Worm (Caenorhabditis elegans) whole organism, young adult: ENCODE measurements around the gene ogt-1.
A peak's percentile ranks its signal among the peaks of the same experiment; 100 is the strongest.

Source experiments
- B0019.2 ChIP-seq: fragments of 200-800 bp; sonication (Bioruptor generic); conservative IDR thresholded peaks from 2 replicates; pipeline ENCODE4 v1.3.6; 2022; ENCODE audit warnings: missing genetic modification reagents, missing genetic modification characterization, missing compliant biosample characterization
- B0035.1 ChIP-seq: sonication (generic microtip); optimal IDR thresholded peaks from 2 replicates; lab custom pipeline; 2016; ENCODE audit warnings: missing genetic modification characterization, mild to moderate bottlenecking, missing compliant biosample characterization, missing genotype, missing genetic modification reagents
- F52B5.7 ChIP-seq: sonication (generic microtip); optimal IDR thresholded peaks from 2 replicates; lab custom pipeline; 2016; ENCODE audit warnings: mild to moderate bottlenecking, missing genetic modification characterization, missing compliant biosample characterization
- F57A8.1 ChIP-seq: fragments of 200-800 bp; sonication (Bioruptor generic); optimal IDR thresholded peaks from 2 replicates; lab custom pipeline; 2018; ENCODE audit warnings: mild to moderate bottlenecking, missing genetic modification characterization, moderate library complexity, missing compliant biosample characterization
- K11D2.4 ChIP-seq: fragments of 200-800 bp; sonication (Bioruptor generic); IDR thresholded peaks from 2 replicates; pipeline ENCODE4 v1.3.6; 2022; ENCODE audit warnings: missing genetic modification reagents, missing genetic modification characterization, missing compliant biosample characterization
- T07F8.4 ChIP-seq: sonication (generic microtip); optimal IDR thresholded peaks from 2 replicates; lab custom pipeline; 2016; ENCODE audit warnings: mild to moderate bottlenecking, missing genetic modification characterization, moderate library complexity, missing compliant biosample characterization
- Y53F4B.3 ChIP-seq: fragments of 200-800 bp; sonication (Bioruptor generic); IDR thresholded peaks from 2 replicates; pipeline ENCODE4 v1.3.6; 2022; ENCODE audit warnings: missing genetic modification reagents, missing genetic modification characterization, missing compliant biosample characterization
- Y53G8AR.9 ChIP-seq: fragments of 200-800 bp; sonication (Bioruptor generic); conservative IDR thresholded peaks from 2 replicates; pipeline ENCODE4 v1.3.6; 2022; ENCODE audit warnings: missing genetic modification reagents, missing genetic modification characterization, missing compliant biosample characterization
- ama-1 ChIP-seq, 3 experiments: fragments of 150-350 bp in 1 of 3; sonication (generic microtip) in 2 of 3; optimal IDR thresholded peaks; 2 replicates each; lab custom pipeline; 2014 to 2018; ENCODE audit warnings: missing biosample characterization in 2 of 3, missing genetic modification characterization in 2 of 3, missing genetic modification reagents in 2 of 3
- aptf-3 ChIP-seq: fragments of 200-800 bp; sonication (Bioruptor generic); IDR thresholded peaks from 2 replicates; pipeline ENCODE4 v1.3.6; 2022; ENCODE audit warnings: missing genetic modification characterization, missing compliant biosample characterization
- athp-1 ChIP-seq: sonication (generic microtip); optimal IDR thresholded peaks from 2 replicates; lab custom pipeline; 2017; ENCODE audit warnings: mild to moderate bottlenecking, missing genetic modification characterization, missing compliant biosample characterization
- attf-3 ChIP-seq: fragments of 200-800 bp; sonication (Bioruptor generic); conservative IDR thresholded peaks from 2 replicates; pipeline ENCODE4 v1.3.6; 2022; ENCODE audit warnings: missing genetic modification reagents, missing genetic modification characterization, missing compliant biosample characterization
- attf-6 ChIP-seq: fragments of 200-800 bp; sonication (Bioruptor generic); IDR thresholded peaks from 2 replicates; pipeline ENCODE4 v1.3.6; 2022; ENCODE audit warnings: missing genetic modification reagents, missing genetic modification characterization, missing compliant biosample characterization
- cebp-1 ChIP-seq, 2 experiments: fragments of 200-800 bp in 1 of 2; sonication (Bioruptor generic) in 1 of 2; sonication (generic microtip) in 1 of 2; IDR thresholded peaks in 1 of 2; optimal IDR thresholded peaks in 1 of 2; 2 replicates each; pipeline versions ENCODE4 v1.3.6 to Lab custom; 2017 to 2022; ENCODE audit warnings: missing compliant biosample characterization in 2 of 2, missing genetic modification characterization in 2 of 2, mild to moderate bottlenecking in 1 of 2, missing genetic modification reagents in 1 of 2, moderate library complexity in 1 of 2
- ceh-100 ChIP-seq: fragments of 200-800 bp; sonication (Bioruptor generic); IDR thresholded peaks from 2 replicates; pipeline ENCODE4 v1.3.6; 2022; ENCODE audit warnings: missing genetic modification reagents, missing genetic modification characterization, missing compliant biosample characterization
- ceh-27 ChIP-seq: fragments of 200-800 bp; sonication (Bioruptor generic); optimal IDR thresholded peaks from 2 replicates; lab custom pipeline; 2018; ENCODE audit warnings: mild to moderate bottlenecking, missing genetic modification characterization, moderate library complexity, missing compliant biosample characterization
- ceh-40 ChIP-seq: fragments of 200-800 bp; sonication (Bioruptor generic); IDR thresholded peaks from 2 replicates; pipeline ENCODE4 v1.3.6; 2022; ENCODE audit warnings: missing genetic modification characterization, missing compliant biosample characterization
- dox-1 ChIP-seq: fragments of 200-800 bp; sonication (Bioruptor generic); IDR thresholded peaks from 2 replicates; pipeline ENCODE4 v1.3.6; 2022; ENCODE audit warnings: missing genetic modification reagents, missing genetic modification characterization, missing compliant biosample characterization
- efl-1 ChIP-seq: fragments of 150-350 bp; optimal IDR thresholded peaks from 2 replicates; lab custom pipeline; 2014; ENCODE audit warnings: missing biosample characterization, missing genetic modification reagents, missing genetic modification characterization
- egrh-3 ChIP-seq: fragments of 200-800 bp; sonication (Bioruptor generic); IDR thresholded peaks from 2 replicates; pipeline ENCODE4 v1.3.6; 2022; ENCODE audit warnings: missing genetic modification reagents, missing genetic modification characterization, missing compliant biosample characterization
- him-1 ChIP-seq: sonication (generic microtip); optimal IDR thresholded peaks from 2 replicates; lab custom pipeline; 2016; ENCODE audit warnings: missing genotype, missing genetic modification reagents, missing genetic modification characterization, missing compliant biosample characterization
- lag-1 ChIP-seq: fragments of 200-800 bp; sonication (Bioruptor generic); IDR thresholded peaks from 2 replicates; pipeline ENCODE4 v1.3.6; 2022; ENCODE audit warnings: missing genetic modification reagents, missing genetic modification characterization, missing compliant biosample characterization
- let-607 ChIP-seq, 2 experiments: fragments of 200-800 bp in 1 of 2; sonication (Bioruptor generic) in 1 of 2; sonication (generic microtip) in 1 of 2; optimal IDR thresholded peaks; 2 replicates each; lab custom pipeline; 2016 to 2018; ENCODE audit warnings: mild to moderate bottlenecking in 2 of 2, missing compliant biosample characterization in 2 of 2, missing genetic modification characterization in 2 of 2, moderate library complexity in 2 of 2, missing genotype in 1 of 2
- lin-35 ChIP-seq, 3 experiments: fragments of 150-350 bp in 2 of 3; sonication (generic microtip) in 1 of 3; optimal IDR thresholded peaks; 2 replicates each; lab custom pipeline; 2014 to 2018; ENCODE audit warnings: missing biosample characterization in 3 of 3, missing genetic modification characterization in 3 of 3, missing genetic modification reagents in 3 of 3
- lin-54 ChIP-seq: fragments of 200-800 bp; sonication (Bioruptor generic); optimal IDR thresholded peaks from 2 replicates; lab custom pipeline; 2018; ENCODE audit warnings: mild to moderate bottlenecking, missing genetic modification characterization, missing compliant biosample characterization
- lsl-1 ChIP-seq: fragments of 200-800 bp; sonication (Bioruptor generic); optimal IDR thresholded peaks from 2 replicates; lab custom pipeline; 2018; ENCODE audit warnings: mild to moderate bottlenecking, missing genetic modification characterization, moderate library complexity, missing compliant biosample characterization
- madf-6 ChIP-seq: fragments of 200-800 bp; sonication (Bioruptor generic); IDR thresholded peaks from 2 replicates; pipeline ENCODE4 v1.3.6; 2022; ENCODE audit warnings: missing genetic modification reagents, missing genetic modification characterization, missing compliant biosample characterization
- mcd-1 ChIP-seq: fragments of 200-800 bp; sonication (Bioruptor generic); IDR thresholded peaks from 2 replicates; pipeline ENCODE4 v1.3.6; 2022; ENCODE audit warnings: missing genetic modification reagents, missing genetic modification characterization, missing compliant biosample characterization
- mes-4 ChIP-seq: sonication (generic microtip); optimal IDR thresholded peaks from 2 replicates; lab custom pipeline; 2016; ENCODE audit warnings: missing genotype, missing genetic modification characterization, missing compliant biosample characterization
- nfya-2 ChIP-seq: fragments of 200-800 bp; sonication (Bioruptor generic); IDR thresholded peaks from 2 replicates; pipeline ENCODE4 v1.3.6; 2022; ENCODE audit warnings: missing genetic modification reagents, missing genetic modification characterization, missing compliant biosample characterization
- nhr-27 ChIP-seq: fragments of 200-800 bp; sonication (Bioruptor generic); optimal IDR thresholded peaks from 2 replicates; lab custom pipeline; 2018; ENCODE audit warnings: mild to moderate bottlenecking, missing genetic modification characterization, moderate library complexity, missing compliant biosample characterization
- nhr-90 ChIP-seq: sonication (generic microtip); optimal IDR thresholded peaks from 2 replicates; lab custom pipeline; 2016; ENCODE audit warnings: missing genotype, mild to moderate bottlenecking, missing genetic modification characterization, missing compliant biosample characterization
- pha-4 ChIP-seq: fragments of 150-350 bp; sonication (generic microtip); optimal IDR thresholded peaks from 2 replicates; lab custom pipeline; 2014; ENCODE audit warnings: missing biosample characterization, missing genetic modification reagents, missing genetic modification characterization
- rec-8 ChIP-seq, 2 experiments: sonication (generic microtip); optimal IDR thresholded peaks; 2 replicates each; lab custom pipeline; 2016; ENCODE audit warnings: mild to moderate bottlenecking in 2 of 2, missing genetic modification characterization in 2 of 2, missing genetic modification reagents in 2 of 2, missing genotype in 2 of 2, missing biosample characterization in 1 of 2, missing compliant biosample characterization in 1 of 2, moderate library complexity in 1 of 2
- rpc-1 ChIP-seq, 2 experiments: fragments of 150-350 bp in 1 of 2; sonication (generic microtip) in 1 of 2; optimal IDR thresholded peaks; 2 replicates each; lab custom pipeline; 2014 to 2018; ENCODE audit warnings: missing biosample characterization in 1 of 2, missing genetic modification characterization in 1 of 2, missing genetic modification reagents in 1 of 2, missing genotype in 1 of 2
- sea-2 ChIP-seq: fragments of 200-800 bp; sonication (Bioruptor generic); IDR thresholded peaks from 2 replicates; pipeline ENCODE4 v1.3.6; 2022; ENCODE audit warnings: missing genetic modification characterization, missing compliant biosample characterization
- snpc-1.3 ChIP-seq: sonication (generic microtip); optimal IDR thresholded peaks from 2 replicates; lab custom pipeline; 2017; ENCODE audit warnings: missing genetic modification characterization, mild to moderate bottlenecking, missing compliant biosample characterization, antibody characterized with exemption, moderate library complexity, missing genotype, missing genetic modification reagents; ENCODE audit not compliant: insufficient read depth
- snpc-3.4 ChIP-seq: sonication (generic microtip); optimal IDR thresholded peaks from 2 replicates; lab custom pipeline; 2017; ENCODE audit warnings: missing genetic modification characterization, mild to moderate bottlenecking, missing compliant biosample characterization, antibody characterized with exemption, moderate library complexity, missing genotype, missing genetic modification reagents
- sptf-2 ChIP-seq: fragments of 200-800 bp; sonication (Bioruptor generic); optimal IDR thresholded peaks from 2 replicates; lab custom pipeline; 2018; ENCODE audit warnings: mild to moderate bottlenecking, missing genetic modification characterization, missing compliant biosample characterization
- tbp1 ChIP-seq: fragments of 200-800 bp; sonication (Bioruptor generic); optimal IDR thresholded peaks from 2 replicates; lab custom pipeline; 2018; ENCODE audit warnings: mild to moderate bottlenecking, missing genetic modification characterization, missing compliant biosample characterization
- tbx-9 ChIP-seq: sonication (generic microtip); optimal IDR thresholded peaks from 2 replicates; lab custom pipeline; 2016; ENCODE audit warnings: borderline replicate concordance, missing genetic modification characterization, inconsistent platforms, missing compliant biosample characterization
- unc-130 ChIP-seq: sonication (generic microtip); optimal IDR thresholded peaks from 2 replicates; lab custom pipeline; 2016; ENCODE audit warnings: missing genetic modification reagents, missing genetic modification characterization, missing compliant biosample characterization
- zim-3 ChIP-seq: sonication (generic microtip); optimal IDR thresholded peaks from 2 replicates; lab custom pipeline; 2017; ENCODE audit warnings: mild to moderate bottlenecking, missing genetic modification characterization, moderate library complexity, missing compliant biosample characterization
- ztf-22 ChIP-seq: fragments of 200-800 bp; sonication (Bioruptor generic); optimal IDR thresholded peaks from 2 replicates; lab custom pipeline; 2018; ENCODE audit warnings: mild to moderate bottlenecking, missing genetic modification characterization, moderate library complexity, missing compliant biosample characterization
- ztf-28 ChIP-seq: fragments of 200-800 bp; sonication (Bioruptor generic); IDR thresholded peaks from 2 replicates; pipeline ENCODE4 v1.3.6; 2022; ENCODE audit warnings: missing genetic modification reagents, missing genetic modification characterization, missing compliant biosample characterization
- ztf-6 ChIP-seq: fragments of 200-800 bp; sonication (Bioruptor generic); IDR thresholded peaks from 2 replicates; pipeline ENCODE4 v1.3.6; 2022; ENCODE audit warnings: missing genetic modification reagents, missing genetic modification characterization, missing compliant biosample characterization

The ogt-1 gene

DNA sequence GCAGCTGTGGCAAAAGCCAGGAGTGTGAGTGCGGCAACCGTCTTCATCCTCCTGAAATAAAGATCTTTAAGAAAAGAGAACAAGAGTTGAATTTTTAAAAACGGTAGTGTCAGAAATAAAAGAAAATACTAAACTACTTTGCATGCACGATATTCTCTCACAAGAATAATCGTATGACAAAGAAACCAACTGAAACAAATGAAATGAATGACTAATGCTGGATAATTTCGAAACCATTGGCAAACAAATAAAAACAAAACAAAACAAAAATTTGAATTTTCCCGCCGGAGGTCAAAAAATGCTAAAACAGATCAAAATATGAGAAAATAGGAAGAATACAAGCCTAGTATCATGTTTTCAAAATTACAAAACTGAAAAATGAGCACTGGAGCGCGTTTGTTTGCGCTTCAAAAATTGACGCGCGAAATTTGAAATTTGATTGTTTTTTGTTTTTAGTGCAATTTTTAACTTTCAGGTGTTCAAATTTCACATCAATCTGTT lies 49.6 kb downstream of the ogt-1 start, which contains the start of gene cpg-2 (continued):
- TF ChIP-seq tbx-9 (tag; lab: Kevin White, UChicago), result no peak
- no peak for TF ChIP-seq Y53F4B.3 (GFP tag; lab: Robert Waterston, UW)
- peak; percentile 88 for TF ChIP-seq lsl-1 (GFP tag; lab: Kevin White, UChicago)
- TF ChIP-seq attf-6 (GFP tag; lab: Robert Waterston, UW), result peak; percentile 73; the same call in 1 of the 2 replicates
- no peak for TF ChIP-seq zim-3 (tag; lab: Kevin White, UChicago)
- TF ChIP-seq B0035.1, result no peak
- peak; percentile 94 for TF ChIP-seq unc-130
- TF ChIP-seq F52B5.7 (tag; lab: Kevin White, UChicago), result no peak
- TF ChIP-seq mcd-1 (GFP tag; lab: Robert Waterston, UW), result peak; percentile 81
- peak; percentile 20 for TF ChIP-seq athp-1 (tag; lab: Kevin White, UChicago)
- TF ChIP-seq sea-2, result no peak
- peak; percentile 64 for TF ChIP-seq tbp1 (GFP tag; lab: Kevin White, UChicago)
- no peak for TF ChIP-seq ceh-100 (GFP tag; lab: Robert Waterston, UW)
- peak; percentile 73; the same call in 1 of the 2 replicates for TF ChIP-seq Y53G8AR.9 (GFP tag; lab: Robert Waterston, UW)
- TF ChIP-seq B0019.2 (GFP tag; lab: Robert Waterston, UW), result peak; percentile 80
- peak; percentile 99 for TF ChIP-seq efl-1 (GFP tag; lab: Kevin White, UChicago)
- no peak for TF ChIP-seq nfya-2 (GFP tag; lab: Robert Waterston, UW)
- TF ChIP-seq pha-4 (tag; lab: Kevin White, UChicago), result no peak
- TF ChIP-seq him-1 (tag; lab: Kevin White, UChicago), result peak; percentile 62
- TF ChIP-seq ztf-22 (GFP tag; lab: Kevin White, UChicago), result no peak
- no peak for TF ChIP-seq let-607 (tag; optimal IDR thresholded peaks at IDR 0.05; lab: Kevin White, UChicago)
- TF ChIP-seq snpc-1.3 (tag; lab: Kevin White, UChicago), result peak; percentile 89
- no peak for TF ChIP-seq rec-8 (tag; optimal IDR thresholded peaks at IDR 0.05; lab: Kevin White, UChicago)
- TF ChIP-seq ztf-28 (GFP tag; lab: Robert Waterston, UW), result 0 out of 2 replicates have a peak, but pooled peaks have one; percentile 20
- TF ChIP-seq lin-54 (GFP tag; lab: Kevin White, UChicago), result peak; percentile 96
- TF ChIP-seq aptf-3 (GFP tag; lab: Robert Waterston, UW), result no peak
- TF ChIP-seq madf-6 (GFP tag; lab: Robert Waterston, UW), result peak; percentile 100
- TF ChIP-seq ceh-27 (GFP tag; lab: Kevin White, UChicago), result no peak
- TF ChIP-seq F57A8.1 (GFP tag; lab: Kevin White, UChicago), result no peak
- TF ChIP-seq ama-1 (optimal IDR thresholded peaks at IDR 0.05; lab: Kevin White, UChicago), result no peak
- peak in 1 of 2 experiments; percentile 7 for TF ChIP-seq ama-1 (GFP tag; optimal IDR thresholded peaks at IDR 0.05; lab: Kevin White, UChicago)
- no peak for TF ChIP-seq cebp-1 (GFP tag; IDR thresholded peaks at IDR 0.05; lab: Robert Waterston, UW)
- TF ChIP-seq cebp-1 (tag; optimal IDR thresholded peaks at IDR 0.05; lab: Kevin White, UChicago), result no peak
- TF ChIP-seq dox-1 (GFP tag; lab: Robert Waterston, UW), result peak; percentile 77; the same call in 1 of the 2 replicates
- TF ChIP-seq K11D2.4 (GFP tag; lab: Robert Waterston, UW), result no peak
- peak; percentile 24; the same call in 1 of the 2 replicates for TF ChIP-seq attf-3 (GFP tag; lab: Robert Waterston, UW)
- no peak for TF ChIP-seq rpc-1 (optimal IDR thresholded peaks at IDR 0.05; lab: Kevin White, UChicago)
- TF ChIP-seq rpc-1 (tag; optimal IDR thresholded peaks at IDR 0.05; lab: Kevin White, UChicago), result no peak
- no peak for TF ChIP-seq ceh-40 (GFP tag; lab: Robert Waterston, UW)
- peak; percentile 4 to 89 (median 58) for TF ChIP-seq lin-35 (GFP tag; optimal IDR thresholded peaks at IDR 0.05; lab: Kevin White, UChicago)
- no peak for TF ChIP-seq mes-4 (tag; lab: Kevin White, UChicago)
- no peak for TF ChIP-seq lag-1
- no peak for TF ChIP-seq ztf-6
- TF ChIP-seq nhr-27 (tag; lab: Kevin White, UChicago), result no peak
- peak; percentile 96 for TF ChIP-seq snpc-3.4 (tag; lab: Kevin White, UChicago)
- no peak for TF ChIP-seq egrh-3 (GFP tag; lab: Robert Waterston, UW)
- TF ChIP-seq nhr-90 (tag; lab: Kevin White, UChicago), result no peak
- no peak for TF ChIP-seq sptf-2
- no peak for TF ChIP-seq T07F8.4
